Worm (Caenorhabditis elegans) whole organism, late embryonic: ENCODE measurements around the gene Y43D4A.6.
"Not testable (repeated sequence)": the region's sequence is repeated elsewhere in the genome, so short reads cannot be mapped to it uniquely, and the experiment has no call there.

Experiments
- K02D7.2 ChIP-seq: sonication (generic microtip); optimal IDR thresholded peaks from 2 replicates; lab custom pipeline; 2017; ENCODE audit warnings: mild to moderate bottlenecking, missing genetic modification characterization, missing compliant biosample characterization
- ama-1 ChIP-seq: fragments of 150-350 bp; optimal IDR thresholded peaks from 2 replicates; lab custom pipeline; 2014
- ceh-14 ChIP-seq: sonication (generic microtip); optimal IDR thresholded peaks from 2 replicates; lab custom pipeline; 2016; ENCODE audit warnings: missing genotype, missing genetic modification characterization, missing compliant biosample characterization
- ceh-22 ChIP-seq: sonication (generic microtip); optimal IDR thresholded peaks from 2 replicates; lab custom pipeline; 2017; ENCODE audit warnings: missing biosample characterization, missing genetic modification characterization
- ceh-30 ChIP-seq: fragments of 150-350 bp; optimal IDR thresholded peaks from 2 replicates; lab custom pipeline; 2014; ENCODE audit warnings: missing biosample characterization, missing genetic modification characterization
- ceh-34 ChIP-seq: sonication (generic microtip); optimal IDR thresholded peaks from 2 replicates; lab custom pipeline; 2016; ENCODE audit warnings: mild to moderate bottlenecking, missing genetic modification characterization, missing compliant biosample characterization
- ceh-45 ChIP-seq: fragments of 200-800 bp; sonication (Bioruptor generic); IDR thresholded peaks from 2 replicates; pipeline ENCODE4 v1.3.6; 2022; ENCODE audit warnings: missing genetic modification reagents, missing genetic modification characterization, missing compliant biosample characterization
- ceh-48 ChIP-seq: sonication (generic microtip); optimal IDR thresholded peaks from 2 replicates; lab custom pipeline; 2016; ENCODE audit warnings: missing genetic modification characterization, inconsistent platforms, missing compliant biosample characterization
- ceh-9 ChIP-seq: sonication (generic microtip); optimal IDR thresholded peaks from 2 replicates; lab custom pipeline; 2016; ENCODE audit warnings: mild to moderate bottlenecking, missing genetic modification characterization, inconsistent platforms, missing compliant biosample characterization
- che-1 ChIP-seq: sonication (generic microtip); optimal IDR thresholded peaks from 2 replicates; lab custom pipeline; 2016; ENCODE audit warnings: mild to moderate bottlenecking, missing genetic modification characterization, missing compliant biosample characterization
- dmd-4 ChIP-seq: sonication (generic microtip); optimal IDR thresholded peaks from 2 replicates; lab custom pipeline; 2016; ENCODE audit warnings: borderline replicate concordance, missing genetic modification characterization, missing compliant biosample characterization
- elt-2 ChIP-seq: sonication (generic microtip); optimal IDR thresholded peaks from 2 replicates; lab custom pipeline; 2016; ENCODE audit warnings: missing genetic modification reagents, missing genetic modification characterization, missing compliant biosample characterization
- elt-4 ChIP-seq: sonication (generic microtip); optimal IDR thresholded peaks from 2 replicates; lab custom pipeline; 2016; ENCODE audit warnings: missing genetic modification characterization, missing compliant biosample characterization
- fkh-6 ChIP-seq: sonication (generic microtip); optimal IDR thresholded peaks from 2 replicates; lab custom pipeline; 2016; ENCODE audit warnings: missing genetic modification characterization, missing compliant biosample characterization
- gmeb-2 ChIP-seq: sonication (generic microtip); optimal IDR thresholded peaks from 2 replicates; lab custom pipeline; 2016; ENCODE audit warnings: missing genetic modification characterization, inconsistent platforms, missing compliant biosample characterization
- hlh-15 ChIP-seq: sonication (generic microtip); optimal IDR thresholded peaks from 2 replicates; lab custom pipeline; 2016; ENCODE audit warnings: missing genetic modification characterization, missing compliant biosample characterization
- hlh-30 ChIP-seq: sonication (generic microtip); optimal IDR thresholded peaks from 2 replicates; lab custom pipeline; 2017; ENCODE audit warnings: antibody characterized with exemption, missing genetic modification characterization, missing compliant biosample characterization; ENCODE audit not compliant: insufficient read depth
- lim-6 ChIP-seq: sonication (generic microtip); optimal IDR thresholded peaks from 2 replicates; lab custom pipeline; 2016; ENCODE audit warnings: missing genetic modification characterization, missing compliant biosample characterization
- lin-11 ChIP-seq: fragments of 200-800 bp; sonication (Bioruptor generic); optimal IDR thresholded peaks from 2 replicates; lab custom pipeline; 2018; ENCODE audit warnings: mild to moderate bottlenecking, missing genetic modification characterization, missing compliant biosample characterization
- mec-3 ChIP-seq: sonication (generic microtip); optimal IDR thresholded peaks from 2 replicates; lab custom pipeline; 2016; ENCODE audit warnings: borderline replicate concordance, missing genetic modification characterization, missing compliant biosample characterization
- nhr-11 ChIP-seq: fragments of 150-350 bp; optimal IDR thresholded peaks from 2 replicates; lab custom pipeline; 2014; ENCODE audit warnings: missing biosample characterization, missing genetic modification characterization
- npax-4 ChIP-seq: sonication (generic microtip); optimal IDR thresholded peaks from 2 replicates; lab custom pipeline; 2016; ENCODE audit warnings: missing genetic modification characterization, missing compliant biosample characterization
- pha-2 ChIP-seq: sonication (generic microtip); optimal IDR thresholded peaks from 2 replicates; lab custom pipeline; 2017; ENCODE audit warnings: mild to moderate bottlenecking, missing genetic modification characterization, missing compliant biosample characterization
- pqm-1 ChIP-seq: sonication (generic microtip); optimal IDR thresholded peaks from 2 replicates; lab custom pipeline; 2016; ENCODE audit warnings: missing genetic modification characterization, missing compliant biosample characterization
- pros-1 ChIP-seq: fragments of 150-350 bp; optimal IDR thresholded peaks from 2 replicates; lab custom pipeline; 2014; ENCODE audit warnings: missing biosample characterization, missing genetic modification reagents, missing genetic modification characterization
- sox-2 ChIP-seq: fragments of 200-800 bp; sonication (Bioruptor generic); IDR thresholded peaks from 2 replicates; pipeline ENCODE4 v1.3.6; 2022; ENCODE audit warnings: missing genetic modification reagents, missing genetic modification characterization, missing compliant biosample characterization
- sox-4 ChIP-seq: sonication (generic microtip); optimal IDR thresholded peaks from 2 replicates; lab custom pipeline; 2017; ENCODE audit warnings: mild to moderate bottlenecking, missing genetic modification characterization, inconsistent platforms, missing compliant biosample characterization
- tbx-2 ChIP-seq: sonication (generic microtip); optimal IDR thresholded peaks from 2 replicates; lab custom pipeline; 2016; ENCODE audit warnings: missing genetic modification characterization, missing compliant biosample characterization
- tbx-7 ChIP-seq: sonication (generic microtip); optimal IDR thresholded peaks from 2 replicates; lab custom pipeline; 2016; ENCODE audit warnings: missing genotype, missing genetic modification characterization, missing compliant biosample characterization

The Y43D4A.6 gene

ce11 chrIV:16787024-16787423 is at the start of gene Y43D4A.6:
Gene Y43D4A.6 (plus strand): TSS chrIV:16787324.
- TF ChIP-seq K02D7.2 (tag; lab: Kevin White, UChicago), result no peak

ce11 chrIV:16740769-16741168 is 46.4 kb upstream of the Y43D4A.6 start, which contains the start of gene Y51H4A.24:
Gene Y51H4A.24 (minus strand): TSS chrIV:16740869.
- TF ChIP-seq pqm-1 (tag; lab: Kevin White, UChicago) (no peak), gmeb-2 (tag; lab: Kevin White, UChicago) (no peak), ceh-34 (no peak), pha-2 (tag; lab: Kevin White, UChicago) (no peak)

ce11 chrIV:16743530-16743929 is 43.6 kb upstream of the Y43D4A.6 start, which contains the start of gene Y43D4A.1:
Gene Y43D4A.1 (plus strand): TSS chrIV:16743830.
- TF ChIP-seq npax-4 (tag; lab: Kevin White, UChicago) (no peak), pros-1 (tag; lab: Kevin White, UChicago) (no peak)
- TF ChIP-seq, all 69 proteins: peak for 0

- no peak for TF ChIP-seq gmeb-2 (tag; lab: Kevin White, UChicago)
- no peak for TF ChIP-seq lim-6 (tag; lab: Kevin White, UChicago)
- TF ChIP-seq elt-2 (tag; lab: Kevin White, UChicago), result no peak
- no peak for TF ChIP-seq ceh-30 (tag; lab: Kevin White, UChicago)
- TF ChIP-seq che-1 (tag; lab: Kevin White, UChicago), result no peak
- no peak for TF ChIP-seq ceh-22 (tag; lab: Kevin White, UChicago)
- no peak for TF ChIP-seq sox-2 (GFP tag; lab: Robert Waterston, UW)
- no peak for TF ChIP-seq ceh-45 (GFP tag; lab: Robert Waterston, UW)
- TF ChIP-seq nhr-11 (tag; lab: Kevin White, UChicago), result no peak
- no peak for TF ChIP-seq dmd-4 (tag; lab: Kevin White, UChicago)
- TF ChIP-seq ceh-9 (tag; lab: Kevin White, UChicago), result no peak
- no peak for TF ChIP-seq ama-1 (lab: Kevin White, UChicago)
- TF ChIP-seq fkh-6, result no peak
- TF ChIP-seq tbx-7 (tag; lab: Kevin White, UChicago), result no peak
- no peak for TF ChIP-seq mec-3 (tag; lab: Kevin White, UChicago)
- no peak for TF ChIP-seq ceh-14
- no peak for TF ChIP-seq ceh-48 (tag; lab: Kevin White, UChicago)
- TF ChIP-seq sox-4 (tag; lab: Kevin White, UChicago), result no peak
- TF ChIP-seq, all 69 proteins: peak for 0
Observed at ce11 chrIV:16751087-16751486, 36.0 kb upstream of the Y43D4A.6 start.

ce11 chrIV:16755771-16756170 is 31.4 kb upstream of the Y43D4A.6 start, which contains the start of gene Y43D4A.2:
Gene Y43D4A.2 (minus strand): TSS chrIV:16755871.
- not testable (repeated sequence) for TF ChIP-seq hlh-15 (tag; lab: Kevin White, UChicago); tbx-2 (tag; lab: Kevin White, UChicago); sox-2 (GFP tag; lab: Robert Waterston, UW)
- TF ChIP-seq, all 69 proteins: peak for 0; not testable (repeated sequence) for 69

ce11 chrIV:16775029-16775428 is 12.1 kb upstream of the Y43D4A.6 start:
- TF ChIP-seq che-1 (tag; lab: Kevin White, UChicago), result peak; percentile 23
- TF ChIP-seq elt-2 (tag; lab: Kevin White, UChicago), result peak; percentile 90
- no peak for TF ChIP-seq elt-4 (tag; lab: Kevin White, UChicago)

- TF ChIP-seq lin-11 (tag; lab: Kevin White, UChicago) (no peak), sox-2 (GFP tag; lab: Robert Waterston, UW) (no peak), ceh-9 (tag; lab: Kevin White, UChicago) (no peak), pha-2 (tag; lab: Kevin White, UChicago) (no peak), hlh-30 (tag; lab: Kevin White, UChicago) (no peak)
Observed at ce11 chrIV:16775455-16775854, 11.7 kb upstream of the Y43D4A.6 start, which contains the start of gene Y43D4A.5. Gene Y43D4A.5 (plus strand): TSS chrIV:16775755.
